Worm (Caenorhabditis elegans) whole organism, young adult: Measurements from ENCODE around the gene tat-3.

Experiments used
- B0261.1 ChIP-seq: sonication (generic microtip); optimal IDR thresholded peaks from 2 replicates; lab custom pipeline; 2016; ENCODE audit warnings: mild to moderate bottlenecking, missing genetic modification characterization, moderate library complexity, missing compliant biosample characterization
- B0336.3 ChIP-seq: fragments of 200-800 bp; sonication (Bioruptor generic); IDR thresholded peaks from 2 replicates; pipeline ENCODE4 v1.3.6; 2022; ENCODE audit warnings: missing genetic modification characterization, missing compliant biosample characterization
- C06A6.2 ChIP-seq: fragments of 200-800 bp; sonication (Bioruptor generic); conservative IDR thresholded peaks from 2 replicates; pipeline ENCODE4 v1.3.6; 2022; ENCODE audit warnings: missing genetic modification characterization, missing compliant biosample characterization
- F10E7.11 ChIP-seq: sonication (generic microtip); optimal IDR thresholded peaks from 2 replicates; lab custom pipeline; 2017; ENCODE audit warnings: mild to moderate bottlenecking, missing genetic modification characterization, moderate library complexity, missing compliant biosample characterization
- F33H1.4 ChIP-seq: fragments of 200-800 bp; sonication (Bioruptor generic); IDR thresholded peaks from 2 replicates; pipeline ENCODE4 v1.3.6; 2022; ENCODE audit warnings: missing genetic modification reagents, missing genetic modification characterization, missing compliant biosample characterization
- F37B4.10 ChIP-seq: fragments of 200-800 bp; sonication (Bioruptor generic); IDR thresholded peaks from 2 replicates; pipeline ENCODE4 v1.3.6; 2022; ENCODE audit warnings: missing genetic modification characterization, missing compliant biosample characterization
- F57C9.4 ChIP-seq: sonication (generic microtip); optimal IDR thresholded peaks from 2 replicates; lab custom pipeline; 2017; ENCODE audit warnings: mild to moderate bottlenecking, missing genetic modification characterization, missing compliant biosample characterization
- K12H6.12 ChIP-seq: fragments of 200-800 bp; sonication (Bioruptor generic); optimal IDR thresholded peaks from 2 replicates; lab custom pipeline; 2018; ENCODE audit warnings: mild to moderate bottlenecking, missing genetic modification characterization, missing compliant biosample characterization
- Y79H2A.3 ChIP-seq: fragments of 200-800 bp; sonication (Bioruptor generic); conservative IDR thresholded peaks from 2 replicates; pipeline ENCODE4 v1.3.6; 2022; ENCODE audit warnings: missing genetic modification reagents, missing genetic modification characterization, missing compliant biosample characterization
- Y95B8A.8 ChIP-seq: fragments of 200-800 bp; sonication (Bioruptor generic); IDR thresholded peaks from 2 replicates; pipeline ENCODE4 v1.3.6; 2022; ENCODE audit warnings: missing genetic modification reagents, missing genetic modification characterization, missing compliant biosample characterization
- aptf-2 ChIP-seq: fragments of 200-800 bp; sonication (Bioruptor generic); conservative IDR thresholded peaks from 2 replicates; pipeline ENCODE4 v1.3.6; 2022; ENCODE audit warnings: missing genetic modification reagents, missing genetic modification characterization, missing compliant biosample characterization
- attf-3 ChIP-seq: fragments of 200-800 bp; sonication (Bioruptor generic); conservative IDR thresholded peaks from 2 replicates; pipeline ENCODE4 v1.3.6; 2022; ENCODE audit warnings: missing genetic modification reagents, missing genetic modification characterization, missing compliant biosample characterization
- cebp-2 ChIP-seq: fragments of 200-800 bp; sonication (Bioruptor generic); IDR thresholded peaks from 2 replicates; pipeline ENCODE4 v1.3.6; 2022; ENCODE audit warnings: missing genetic modification characterization, missing compliant biosample characterization
- ceh-100 ChIP-seq: fragments of 200-800 bp; sonication (Bioruptor generic); IDR thresholded peaks from 2 replicates; pipeline ENCODE4 v1.3.6; 2022; ENCODE audit warnings: missing genetic modification reagents, missing genetic modification characterization, missing compliant biosample characterization
- ceh-79 ChIP-seq: sonication (generic microtip); optimal IDR thresholded peaks from 2 replicates; lab custom pipeline; 2017; ENCODE audit warnings: mild to moderate bottlenecking, missing genetic modification characterization, missing compliant biosample characterization
- chd-7 ChIP-seq: sonication (generic microtip); optimal IDR thresholded peaks from 2 replicates; lab custom pipeline; 2016; ENCODE audit warnings: mild to moderate bottlenecking, missing genetic modification characterization, moderate library complexity, missing compliant biosample characterization
- dox-1 ChIP-seq: fragments of 200-800 bp; sonication (Bioruptor generic); IDR thresholded peaks from 2 replicates; pipeline ENCODE4 v1.3.6; 2022; ENCODE audit warnings: missing genetic modification reagents, missing genetic modification characterization, missing compliant biosample characterization
- ets-4 ChIP-seq: fragments of 200-800 bp; sonication (Bioruptor generic); optimal IDR thresholded peaks from 2 replicates; lab custom pipeline; 2018; ENCODE audit warnings: mild to moderate bottlenecking, missing genetic modification characterization, missing compliant biosample characterization
- fkh-3 ChIP-seq: sonication (generic microtip); optimal IDR thresholded peaks from 2 replicates; lab custom pipeline; 2016; ENCODE audit warnings: mild to moderate bottlenecking, missing genetic modification characterization, missing compliant biosample characterization
- gei-17 ChIP-seq: fragments of 200-800 bp; sonication (Bioruptor generic); optimal IDR thresholded peaks from 2 replicates; lab custom pipeline; 2018; ENCODE audit warnings: mild to moderate bottlenecking, missing genetic modification characterization, missing compliant biosample characterization
- him-1 ChIP-seq: sonication (generic microtip); optimal IDR thresholded peaks from 2 replicates; lab custom pipeline; 2016; ENCODE audit warnings: missing genotype, missing genetic modification reagents, missing genetic modification characterization, missing compliant biosample characterization
- hmg-1.2 ChIP-seq: fragments of 200-800 bp; sonication (Bioruptor generic); IDR thresholded peaks from 2 replicates; pipeline ENCODE4 v1.3.6; 2022; ENCODE audit warnings: missing genetic modification reagents, missing genetic modification characterization, missing compliant biosample characterization
- let-607 ChIP-seq, 2 experiments: fragments of 200-800 bp in 1 of 2; sonication (Bioruptor generic) in 1 of 2; sonication (generic microtip) in 1 of 2; optimal IDR thresholded peaks; 2 replicates each; lab custom pipeline; 2016 to 2018; ENCODE audit warnings: mild to moderate bottlenecking in 2 of 2, missing compliant biosample characterization in 2 of 2, missing genetic modification characterization in 2 of 2, moderate library complexity in 2 of 2, missing genotype in 1 of 2
- lin-35 ChIP-seq, 3 experiments: fragments of 150-350 bp in 2 of 3; sonication (generic microtip) in 1 of 3; optimal IDR thresholded peaks; 2 replicates each; lab custom pipeline; 2014 to 2018; ENCODE audit warnings: missing biosample characterization in 3 of 3, missing genetic modification characterization in 3 of 3, missing genetic modification reagents in 3 of 3
- lin-54 ChIP-seq: fragments of 200-800 bp; sonication (Bioruptor generic); optimal IDR thresholded peaks from 2 replicates; lab custom pipeline; 2018; ENCODE audit warnings: mild to moderate bottlenecking, missing genetic modification characterization, missing compliant biosample characterization
- lsl-1 ChIP-seq: fragments of 200-800 bp; sonication (Bioruptor generic); optimal IDR thresholded peaks from 2 replicates; lab custom pipeline; 2018; ENCODE audit warnings: mild to moderate bottlenecking, missing genetic modification characterization, moderate library complexity, missing compliant biosample characterization
- madf-3 ChIP-seq: fragments of 200-800 bp; sonication (Bioruptor generic); IDR thresholded peaks from 2 replicates; pipeline ENCODE4 v1.3.6; 2022; ENCODE audit warnings: missing genetic modification reagents, missing genetic modification characterization, missing compliant biosample characterization
- madf-8 ChIP-seq: fragments of 200-800 bp; sonication (Bioruptor generic); conservative IDR thresholded peaks from 2 replicates; pipeline ENCODE4 v1.3.6; 2022; ENCODE audit warnings: missing genetic modification reagents, missing genetic modification characterization, missing compliant biosample characterization
- mel-28 ChIP-seq: sonication (generic microtip); optimal IDR thresholded peaks from 2 replicates; lab custom pipeline; 2016; ENCODE audit warnings: borderline replicate concordance, mild to moderate bottlenecking, missing genetic modification characterization, missing compliant biosample characterization
- mxl-1 ChIP-seq: sonication (generic microtip); optimal IDR thresholded peaks from 2 replicates; lab custom pipeline; 2016; ENCODE audit warnings: missing genetic modification characterization, missing compliant biosample characterization
- nfya-1 ChIP-seq: sonication (generic microtip); optimal IDR thresholded peaks from 2 replicates; lab custom pipeline; 2017; ENCODE audit warnings: antibody characterized with exemption, missing compliant biosample characterization, missing genetic modification characterization, borderline replicate concordance; ENCODE audit not compliant: insufficient read depth
- nhr-120 ChIP-seq: fragments of 200-800 bp; sonication (Bioruptor generic); IDR thresholded peaks from 2 replicates; pipeline ENCODE4 v1.3.6; 2022; ENCODE audit warnings: missing genetic modification characterization, missing compliant biosample characterization
- nhr-179 ChIP-seq: sonication (generic microtip); optimal IDR thresholded peaks from 2 replicates; lab custom pipeline; 2016; ENCODE audit warnings: mild to moderate bottlenecking, missing genetic modification characterization, missing compliant biosample characterization
- repo-1 ChIP-seq: sonication (generic microtip); optimal IDR thresholded peaks from 2 replicates; lab custom pipeline; 2017; ENCODE audit warnings: mild to moderate bottlenecking, missing genetic modification characterization, missing compliant biosample characterization
- rpc-1 ChIP-seq, 2 experiments: fragments of 150-350 bp in 1 of 2; sonication (generic microtip) in 1 of 2; optimal IDR thresholded peaks; 2 replicates each; lab custom pipeline; 2014 to 2018; ENCODE audit warnings: missing biosample characterization in 1 of 2, missing genetic modification characterization in 1 of 2, missing genetic modification reagents in 1 of 2, missing genotype in 1 of 2
- sdz-38 ChIP-seq: sonication (generic microtip); optimal IDR thresholded peaks from 2 replicates; lab custom pipeline; 2016; ENCODE audit warnings: missing genotype, missing genetic modification characterization, missing compliant biosample characterization
- snpc-1.1 ChIP-seq: sonication (generic microtip); optimal IDR thresholded peaks from 2 replicates; lab custom pipeline; 2017; ENCODE audit warnings: missing genetic modification characterization, mild to moderate bottlenecking, missing compliant biosample characterization, antibody characterized with exemption, moderate library complexity, missing genotype, missing genetic modification reagents; ENCODE audit not compliant: insufficient read depth
- snpc-1.3 ChIP-seq: sonication (generic microtip); optimal IDR thresholded peaks from 2 replicates; lab custom pipeline; 2017; ENCODE audit warnings: missing genetic modification characterization, mild to moderate bottlenecking, missing compliant biosample characterization, antibody characterized with exemption, moderate library complexity, missing genotype, missing genetic modification reagents; ENCODE audit not compliant: insufficient read depth
- snpc-3.4 ChIP-seq: sonication (generic microtip); optimal IDR thresholded peaks from 2 replicates; lab custom pipeline; 2017; ENCODE audit warnings: missing genetic modification characterization, mild to moderate bottlenecking, missing compliant biosample characterization, antibody characterized with exemption, moderate library complexity, missing genotype, missing genetic modification reagents
- tbp1 ChIP-seq: fragments of 200-800 bp; sonication (Bioruptor generic); optimal IDR thresholded peaks from 2 replicates; lab custom pipeline; 2018; ENCODE audit warnings: mild to moderate bottlenecking, missing genetic modification characterization, missing compliant biosample characterization
- unc-62 ChIP-seq: fragments of 150-350 bp; optimal IDR thresholded peaks from 2 replicates; lab custom pipeline; 2014; ENCODE audit warnings: missing biosample characterization, missing genetic modification reagents, missing genetic modification characterization
- ztf-25 ChIP-seq: fragments of 200-800 bp; sonication (Bioruptor generic); IDR thresholded peaks from 2 replicates; pipeline ENCODE4 v1.3.6; 2022; ENCODE audit warnings: missing genetic modification reagents, missing genetic modification characterization, missing compliant biosample characterization

Gene tat-3

DNA sequence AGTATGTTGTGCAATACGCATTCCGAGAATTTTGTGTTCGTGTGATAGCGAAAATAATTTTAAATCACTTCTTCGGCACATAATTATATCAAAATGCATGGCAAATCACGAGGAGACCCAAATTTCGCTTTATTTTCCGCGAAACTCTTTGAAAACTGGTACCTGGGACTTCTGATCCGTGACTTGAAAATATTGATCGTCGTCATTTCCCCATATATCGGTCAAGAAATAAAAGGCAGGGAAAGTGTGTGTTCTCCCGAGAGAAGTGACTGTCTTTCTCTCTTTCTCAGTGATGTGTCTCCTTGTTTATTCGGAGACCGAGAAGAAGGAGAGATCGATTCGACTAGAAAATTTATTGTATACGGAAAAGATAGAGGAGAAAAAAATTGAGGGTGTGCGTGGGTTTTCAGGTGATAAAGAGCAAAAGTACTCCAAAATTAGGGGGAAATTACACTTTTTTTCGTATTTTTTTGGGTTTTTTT lies 19.3 kb downstream of the tat-3 start, which contains the start of gene W09D10.5 (continued):
- no peak for TF ChIP-seq rpc-1 (optimal IDR thresholded peaks at IDR 0.05; lab: Kevin White, UChicago)
- TF ChIP-seq rpc-1 (tag; optimal IDR thresholded peaks at IDR 0.05; lab: Kevin White, UChicago): no peak
- no peak for TF ChIP-seq attf-3 (GFP tag; lab: Robert Waterston, UW)
- no peak for TF ChIP-seq Y95B8A.8
- no peak for TF ChIP-seq sdz-38
- TF ChIP-seq let-607 (tag; optimal IDR thresholded peaks at IDR 0.05; lab: Kevin White, UChicago): no peak
- TF ChIP-seq B0261.1 (tag; lab: Kevin White, UChicago): no peak
- TF ChIP-seq ceh-100 (GFP tag; lab: Robert Waterston, UW): peak; percentile 20; the same call in 1 of the 2 replicates
- no peak for TF ChIP-seq nhr-179 (tag; lab: Kevin White, UChicago)
- no peak for TF ChIP-seq F10E7.11 (tag; lab: Kevin White, UChicago)
- TF ChIP-seq lin-54 (GFP tag; lab: Kevin White, UChicago): peak; percentile 39
- no peak for TF ChIP-seq snpc-3.4 (tag; lab: Kevin White, UChicago)
- no peak for TF ChIP-seq mxl-1 (tag; lab: Kevin White, UChicago)
- TF ChIP-seq B0336.3 (GFP tag; lab: Robert Waterston, UW): peak; percentile 78
- 0 out of 2 replicates have a peak, but pooled peaks have one; percentile 14 for TF ChIP-seq F37B4.10
- TF ChIP-seq madf-8: no peak
- TF ChIP-seq snpc-1.3: no peak
- no peak for TF ChIP-seq snpc-1.1 (tag; lab: Kevin White, UChicago)
- TF ChIP-seq mel-28 (tag; lab: Kevin White, UChicago): peak; percentile 56
- no peak for TF ChIP-seq Y79H2A.3
- TF ChIP-seq him-1: no peak
- no peak for TF ChIP-seq cebp-2 (GFP tag; lab: Robert Waterston, UW)
- peak; percentile 74 for TF ChIP-seq chd-7
- TF ChIP-seq repo-1 (tag; lab: Kevin White, UChicago): peak; percentile 70
- TF ChIP-seq nhr-120 (GFP tag; lab: Robert Waterston, UW): 0 out of 2 replicates have a peak, but pooled peaks have one; percentile 8
- TF ChIP-seq K12H6.12: peak; percentile 7
- TF ChIP-seq gei-17 (GFP tag; lab: Kevin White, UChicago): peak; percentile 15
- no peak for TF ChIP-seq ets-4 (GFP tag; lab: Kevin White, UChicago)
- peak; percentile 18 for TF ChIP-seq F57C9.4 (tag; lab: Kevin White, UChicago)
- no peak for TF ChIP-seq tbp1 (GFP tag; lab: Kevin White, UChicago)
- TF ChIP-seq C06A6.2: no peak; the same call in 1 of the 2 replicates
- TF ChIP-seq lin-35 (GFP tag; optimal IDR thresholded peaks at IDR 0.05; lab: Kevin White, UChicago): no peak
- no peak for TF ChIP-seq unc-62 (GFP tag; lab: Kevin White, UChicago)
- TF ChIP-seq ztf-25 (GFP tag; lab: Robert Waterston, UW): no peak
- TF ChIP-seq madf-3 (GFP tag; lab: Robert Waterston, UW): no peak
- no peak for TF ChIP-seq F33H1.4 (GFP tag; lab: Robert Waterston, UW)
- no peak for TF ChIP-seq nfya-1 (tag; lab: Kevin White, UChicago)
- no peak for TF ChIP-seq aptf-2
- TF ChIP-seq lsl-1: no peak
- TF ChIP-seq fkh-3 (tag; lab: Kevin White, UChicago): no peak
- TF ChIP-seq hmg-1.2 (GFP tag; lab: Robert Waterston, UW): no peak
- peak; percentile 37 for TF ChIP-seq ceh-79 (tag; lab: Kevin White, UChicago)
- TF ChIP-seq dox-1: peak; percentile 62; the same call in 1 of the 2 replicates
